Fruit fly (Drosophila melanogaster): ENCODE results near the gene klar.

The klar gene

DNA sequence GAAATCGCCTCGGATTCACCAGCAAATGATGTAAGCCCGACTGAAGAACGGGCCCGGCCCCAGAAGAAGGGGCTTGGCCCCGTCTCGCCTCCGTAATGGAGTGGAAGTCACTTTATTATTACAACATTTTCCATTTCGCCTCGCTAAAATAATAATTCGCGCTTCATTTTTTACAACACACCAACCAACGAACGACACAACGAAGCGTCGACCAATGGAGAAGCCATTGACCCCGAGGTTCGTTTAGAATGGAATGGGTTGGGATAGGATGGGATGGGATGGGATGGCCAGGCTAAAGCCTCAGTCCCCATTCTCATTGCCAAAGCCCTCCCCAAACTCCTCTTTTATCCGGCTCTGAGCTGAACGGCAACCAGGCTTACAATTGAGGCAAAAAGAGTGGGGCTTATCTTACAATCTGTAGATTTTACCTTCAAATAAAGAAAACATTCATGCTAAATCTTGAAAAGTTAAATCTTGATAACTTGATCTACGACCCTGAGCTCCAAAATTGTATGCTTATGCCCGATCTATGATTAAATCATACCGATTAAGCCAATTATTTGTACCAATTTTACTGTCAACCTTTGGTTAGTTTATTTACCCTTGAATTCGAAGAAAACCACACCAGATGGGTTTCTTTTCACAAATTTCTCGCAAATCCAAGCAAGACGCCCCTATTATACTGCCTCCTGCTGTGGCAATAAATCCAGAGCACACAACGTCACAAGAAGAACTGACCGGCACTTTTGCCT, 55.7 kb downstream of the klar start (continued):
- TF ChIP-seq Eip93F (GFP tag; optimal IDR thresholded peaks at IDR 0.05), result no peak

DNA sequence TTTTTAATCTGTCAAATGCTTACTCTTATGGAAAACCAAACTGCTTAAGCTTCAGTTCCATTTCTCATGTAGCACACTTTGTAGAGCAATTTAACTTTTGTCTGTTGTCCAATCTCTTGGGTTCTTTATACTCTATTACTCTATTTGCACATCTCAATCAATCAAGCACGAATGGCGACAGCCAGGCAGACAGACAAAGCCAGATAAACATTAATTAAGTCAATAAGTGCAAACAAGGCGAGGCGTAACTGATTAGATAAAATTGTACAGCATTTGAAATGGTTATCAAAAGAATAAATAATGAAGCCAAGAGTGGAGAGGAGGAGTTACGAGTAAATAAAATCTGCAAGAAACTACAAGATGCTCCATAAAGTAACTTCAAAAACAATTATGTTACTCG, 56.6 kb downstream of the klar start:
- no peak for TF ChIP-seq CG6854 (GFP tag; optimal IDR thresholded peaks at IDR 0.05)
- no peak for TF ChIP-seq CG6792 (GFP tag; optimal IDR thresholded peaks at IDR 0.05)
- TF ChIP-seq Ets21C (GFP tag; optimal IDR thresholded peaks at IDR 0.05), result no peak
- no peak for TF ChIP-seq CG10631 (GFP tag; optimal IDR thresholded peaks at IDR 0.05)
- no peak for TF ChIP-seq CG6163 (GFP tag; IDR thresholded peaks at IDR 0.05)
- peak; percentile 12; the same call in 1 of the 2 replicates for TF ChIP-seq CG15336 (GFP tag; IDR thresholded peaks at IDR 0.05)
- TF ChIP-seq achi (GFP tag; optimal IDR thresholded peaks at IDR 0.05), result no peak
- TF ChIP-seq Eip78C (GFP tag), result peak; percentile 30
- TF ChIP-seq cyc (GFP tag; optimal IDR thresholded peaks at IDR 0.05), result no peak
- peak; percentile 81 for TF ChIP-seq fkh (GFP tag; optimal IDR thresholded peaks at IDR 0.05)
- no peak for TF ChIP-seq pdm3 (GFP tag; optimal IDR thresholded peaks at IDR 0.05)
- TF ChIP-seq svp (GFP tag), result no peak
- TF ChIP-seq Sox14 (GFP tag; optimal IDR thresholded peaks at IDR 0.05), result no peak
- TF ChIP-seq Hr4 (GFP tag; optimal IDR thresholded peaks at IDR 0.05), result no peak
- no peak for TF ChIP-seq Met (GFP tag; optimal IDR thresholded peaks at IDR 0.05)
- no peak for TF ChIP-seq fd59A (GFP tag; optimal IDR thresholded peaks at IDR 0.05)
- TF ChIP-seq CG10669 (GFP tag; optimal IDR thresholded peaks at IDR 0.05), result no peak
- no peak for TF ChIP-seq CG1621 (tag; optimal IDR thresholded peaks at IDR 0.05)
- no peak for TF ChIP-seq vri (GFP tag; optimal IDR thresholded peaks at IDR 0.05)
- TF ChIP-seq CG8319 (GFP tag; optimal IDR thresholded peaks at IDR 0.05), result no peak

DNA sequence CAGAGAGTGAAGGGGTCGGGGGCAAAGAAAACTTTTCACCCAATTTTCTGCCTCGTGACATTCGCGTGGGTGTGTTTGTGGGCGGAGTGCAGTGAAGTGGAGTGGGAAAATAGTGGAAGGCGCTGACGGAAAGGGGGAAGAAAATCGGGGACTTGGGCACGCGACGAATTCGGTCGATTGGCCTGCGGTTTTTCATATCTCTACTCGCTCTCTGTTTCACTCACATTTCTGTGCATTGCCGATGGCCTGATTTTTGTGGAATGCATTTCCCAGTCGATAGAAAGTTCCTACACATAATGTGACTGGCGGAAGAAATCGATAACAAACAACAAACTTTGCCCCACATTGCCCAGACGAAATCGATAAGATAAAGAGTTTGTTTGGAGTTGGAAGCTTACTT, 67.3 kb downstream of the klar start:
- no peak for TF ChIP-seq eg (GFP tag; IDR thresholded peaks at IDR 0.05)
- TF ChIP-seq CG8119 (GFP tag; IDR thresholded peaks at IDR 0.05), result no peak
- TF ChIP-seq CG11294 (GFP tag; IDR thresholded peaks at IDR 0.05), result no peak
- no peak for TF ChIP-seq topi (GFP tag; optimal IDR thresholded peaks at IDR 0.05)
- no peak for TF ChIP-seq vri (GFP tag; optimal IDR thresholded peaks at IDR 0.05)
- no peak for TF ChIP-seq achi (GFP tag; optimal IDR thresholded peaks at IDR 0.05)
- TF ChIP-seq acj6 (GFP tag; optimal IDR thresholded peaks at IDR 0.05), result no peak
- TF ChIP-seq CG32006 (GFP tag; optimal IDR thresholded peaks at IDR 0.05), result no peak
- no peak for TF ChIP-seq Met (GFP tag; optimal IDR thresholded peaks at IDR 0.05)
- no peak for TF ChIP-seq Hr4 (GFP tag; optimal IDR thresholded peaks at IDR 0.05)
- no peak for TF ChIP-seq Hr39 (GFP tag; optimal IDR thresholded peaks at IDR 0.05)
- no peak for TF ChIP-seq Ets21C (GFP tag; optimal IDR thresholded peaks at IDR 0.05)

DNA sequence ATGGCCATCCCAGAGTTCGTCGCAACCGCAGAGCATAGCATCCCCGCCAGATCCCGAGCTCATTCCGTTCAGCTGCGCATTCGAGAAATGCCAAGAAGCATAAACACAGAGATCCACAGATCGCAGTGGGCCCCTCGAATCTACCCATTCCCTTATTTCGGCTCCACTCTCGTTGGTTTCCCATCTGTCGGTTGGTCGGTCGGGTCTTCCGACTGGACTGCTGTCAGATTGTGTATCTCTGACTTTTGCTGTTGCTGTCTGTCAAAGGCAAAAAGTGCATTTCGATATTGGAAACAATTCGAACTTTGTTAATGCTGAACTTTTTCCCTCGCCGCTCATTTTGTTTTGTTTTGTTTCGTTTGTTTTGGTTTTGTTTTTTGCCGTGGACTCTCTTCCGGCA, 69.2 kb downstream of the klar start:
- TF ChIP-seq CG34406 (GFP tag; optimal IDR thresholded peaks at IDR 0.05) (no peak), svp (GFP tag) (peak; percentile 59), cyc (GFP tag; optimal IDR thresholded peaks at IDR 0.05) (no peak), CG9139 (GFP tag; optimal IDR thresholded peaks at IDR 0.05) (peak; percentile 0), CG3919 (GFP tag; optimal IDR thresholded peaks at IDR 0.05) (no peak), CG10631 (GFP tag; optimal IDR thresholded peaks at IDR 0.05) (no peak), fd85E (GFP tag; optimal IDR thresholded peaks at IDR 0.05) (no peak), dsx (GFP tag; optimal IDR thresholded peaks at IDR 0.05; ENCODE audit: poor library complexity, severe bottlenecking) (peak; percentile 67)

DNA sequence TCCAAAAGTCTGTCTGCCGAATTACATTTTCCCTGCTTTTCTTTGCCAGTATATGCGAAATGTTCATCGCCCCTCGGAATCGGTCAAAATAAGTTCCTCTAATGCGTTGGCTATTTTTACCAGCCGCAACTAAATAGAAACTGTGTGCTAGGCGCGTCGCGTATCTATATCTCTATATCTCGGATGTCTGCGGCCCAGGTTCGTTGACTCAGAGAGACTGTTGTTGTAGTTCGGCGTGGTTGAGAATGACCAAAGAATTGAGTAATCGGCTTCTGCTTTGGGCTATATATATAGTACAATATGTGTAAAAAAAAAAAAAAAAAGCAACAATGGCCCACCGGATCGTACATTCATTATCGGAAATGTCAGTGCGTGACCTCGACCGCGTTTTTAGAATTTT, 75.0 kb downstream of the klar start:
- TF ChIP-seq vri (GFP tag; optimal IDR thresholded peaks at IDR 0.05), result no peak
- TF ChIP-seq achi (GFP tag; optimal IDR thresholded peaks at IDR 0.05), result no peak
- TF ChIP-seq pdm3 (GFP tag; optimal IDR thresholded peaks at IDR 0.05), result no peak
- TF ChIP-seq Hr39 (GFP tag; optimal IDR thresholded peaks at IDR 0.05), result no peak
- TF ChIP-seq CG11762 (GFP tag; optimal IDR thresholded peaks at IDR 0.05; ENCODE audit: insufficient read depth), result no peak

Data from whole organism, prepupa.